Worm (Caenorhabditis elegans): Measurements from ENCODE around the gene nmy-3.

DNA sequence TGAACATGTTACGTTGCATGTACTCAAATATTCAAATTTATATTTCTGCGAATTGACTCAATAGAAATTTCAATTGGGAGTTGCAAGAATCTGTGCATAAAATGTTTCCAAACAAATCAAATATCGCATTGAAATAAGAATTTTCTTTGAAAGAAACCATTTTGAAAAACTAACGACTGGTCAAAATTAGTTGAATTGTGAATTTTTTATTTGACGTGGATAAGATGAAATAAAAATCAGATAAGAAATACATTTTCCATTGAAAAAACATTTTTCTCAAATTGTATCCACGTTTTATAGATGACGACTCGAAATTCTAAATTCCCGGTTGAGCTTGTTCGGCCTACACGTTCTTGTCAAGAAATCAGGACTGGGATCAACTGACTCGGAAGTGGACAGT is 49.5 kb upstream of the nmy-3 start, which contains the start of gene C46C2.3:
- TF ChIP-seq nhr-76 (tag; optimal IDR thresholded peaks at IDR 0.05) (no peak), egl-27 (tag; optimal IDR thresholded peaks at IDR 0.05) (no peak), nhr-11 (tag; optimal IDR thresholded peaks at IDR 0.05) (no peak)
